Worm (Caenorhabditis elegans) whole organism, dauer: Measurements from ENCODE around the gene T20D4.19.

Experiments used
- unc-62 ChIP-seq: sonication (generic microtip); optimal IDR thresholded peaks from 2 replicates; lab custom pipeline; 2017; ENCODE audit warnings: missing biosample characterization, missing genetic modification reagents, missing genetic modification characterization

Gene T20D4.19

ce11 chrV:3431535-3431990 is at the start of gene T20D4.19, which contains the start of gene srj-9:
T20D4.19 (minus strand) TSS chrV:3431635.
srj-9 (plus strand) TSS chrV:3431940.
- TF ChIP-seq unc-62 (GFP tag; lab: Kevin White, UChicago): no peak

- TF ChIP-seq unc-62 (GFP tag; lab: Kevin White, UChicago): no peak
Measured at ce11 chrV:3480346-3480745, 48.9 kb upstream of the T20D4.19 start, which contains the start of gene srbc-30. srbc-30 (minus strand) TSS chrV:3480446.

ce11 chrV:3477496-3477895 is 46.1 kb upstream of the T20D4.19 start, which contains the start of gene srbc-31:
srbc-31 (minus strand) TSS chrV:3477596.
- TF ChIP-seq unc-62 (GFP tag; lab: Kevin White, UChicago): no peak

- no peak for TF ChIP-seq unc-62 (GFP tag; lab: Kevin White, UChicago)
Measured at ce11 chrV:3476228-3476627, 44.8 kb upstream of the T20D4.19 start.

ce11 chrV:3475021-3475420 is 43.6 kb upstream of the T20D4.19 start, which contains the start of gene oac-2:
oac-2 (minus strand) TSS chrV:3475121.
- TF ChIP-seq unc-62 (GFP tag; lab: Kevin White, UChicago): no peak

ce11 chrV:3470782-3471181 is 39.3 kb upstream of the T20D4.19 start, which contains the start of gene srbc-29:
srbc-29 (minus strand) TSS chrV:3470882.
- no peak for TF ChIP-seq unc-62 (GFP tag; lab: Kevin White, UChicago)

ce11 chrV:3468436-3468835 is 37.0 kb upstream of the T20D4.19 start, which contains the start of gene gst-33:
gst-33 (minus strand) TSS chrV:3468562.
- TF ChIP-seq unc-62 (GFP tag; lab: Kevin White, UChicago): no peak

- no peak for TF ChIP-seq unc-62 (GFP tag; lab: Kevin White, UChicago)
Measured at ce11 chrV:3464897-3465296, 33.5 kb upstream of the T20D4.19 start.

ce11 chrV:3463514-3463913 is 32.1 kb upstream of the T20D4.19 start, which contains the start of gene slc-28.1:
slc-28.1 (plus strand) TSS chrV:3463814.
- no peak for TF ChIP-seq unc-62 (GFP tag; lab: Kevin White, UChicago)

ce11 chrV:3459919-3460318 is 28.5 kb upstream of the T20D4.19 start, which contains the start of gene slc-28.2:
slc-28.2 (plus strand) TSS chrV:3460219.
- TF ChIP-seq unc-62 (GFP tag; lab: Kevin White, UChicago): no peak

- no peak for TF ChIP-seq unc-62 (GFP tag; lab: Kevin White, UChicago)
Measured at ce11 chrV:3455135-3455747, 23.8 kb upstream of the T20D4.19 start.

ce11 chrV:3454620-3455019 is 23.2 kb upstream of the T20D4.19 start:
- TF ChIP-seq unc-62 (GFP tag; lab: Kevin White, UChicago): no peak

ce11 chrV:3452489-3452888 is 21.1 kb upstream of the T20D4.19 start:
- no peak for TF ChIP-seq unc-62 (GFP tag; lab: Kevin White, UChicago)

- TF ChIP-seq unc-62 (GFP tag; lab: Kevin White, UChicago): no peak
Measured at ce11 chrV:3451646-3452045, 20.2 kb upstream of the T20D4.19 start.

ce11 chrV:3450351-3450750 is 18.9 kb upstream of the T20D4.19 start:
- no peak for TF ChIP-seq unc-62 (GFP tag; lab: Kevin White, UChicago)

ce11 chrV:3449810-3450209 is 18.4 kb upstream of the T20D4.19 start:
- TF ChIP-seq unc-62 (GFP tag; lab: Kevin White, UChicago): no peak
